Worm (Caenorhabditis elegans) whole organism, L4 larva: ENCODE measurements around the gene hpr-17.

ENCODE experiments used
- F49E8.2 ChIP-seq: sonication (generic microtip); optimal IDR thresholded peaks from 2 replicates; lab custom pipeline; 2016; ENCODE audit warnings: missing compliant biosample characterization, mild to moderate bottlenecking, missing genetic modification characterization, borderline replicate concordance
- T20F7.1 ChIP-seq: fragments of 200-800 bp; sonication (Bioruptor generic); optimal IDR thresholded peaks from 2 replicates; lab custom pipeline; 2018; ENCODE audit warnings: mild to moderate bottlenecking, missing genetic modification characterization, missing compliant biosample characterization
- T26A8.4 ChIP-seq: fragments of 200-800 bp; sonication (Bioruptor generic); IDR thresholded peaks from 2 replicates; pipeline ENCODE4 v1.3.6; 2022; ENCODE audit warnings: missing genetic modification characterization, missing compliant biosample characterization
- Y105C5A.15 ChIP-seq: fragments of 200-800 bp; sonication (Bioruptor generic); IDR thresholded peaks from 2 replicates; pipeline ENCODE4 v1.3.6; 2022; ENCODE audit warnings: missing genetic modification characterization, missing compliant biosample characterization
- Y5F2A.4 ChIP-seq: fragments of 200-800 bp; sonication (Bioruptor generic); optimal IDR thresholded peaks from 2 replicates; lab custom pipeline; 2018; ENCODE audit warnings: mild to moderate bottlenecking, missing genetic modification characterization, missing compliant biosample characterization
- Y75B8A.6 ChIP-seq: fragments of 200-800 bp; sonication (Bioruptor generic); IDR thresholded peaks from 2 replicates; pipeline ENCODE4 v1.3.6; 2022; ENCODE audit warnings: missing genetic modification reagents, missing genetic modification characterization, missing compliant biosample characterization
- aha-1 ChIP-seq: fragments of 150-350 bp; peaks from one replicate; lab custom pipeline; 2014; ENCODE audit warnings: missing biosample characterization, missing genetic modification characterization
- arid-1 ChIP-seq: fragments of 200-800 bp; sonication (Bioruptor generic); conservative IDR thresholded peaks from 2 replicates; pipeline ENCODE4 v1.3.6; 2022; ENCODE audit warnings: missing genetic modification reagents, missing genetic modification characterization, missing compliant biosample characterization
- attf-4 ChIP-seq: sonication (generic microtip); optimal IDR thresholded peaks from 3 replicates; lab custom pipeline; 2017; ENCODE audit warnings: missing biosample characterization, missing genetic modification characterization
- ceh-44 ChIP-seq: fragments of 200-800 bp; sonication (Bioruptor generic); IDR thresholded peaks from 2 replicates; pipeline ENCODE4 v1.3.6; 2022; ENCODE audit warnings: missing genetic modification reagents, missing genetic modification characterization, missing compliant biosample characterization
- ceh-62 ChIP-seq: sonication (generic microtip); optimal IDR thresholded peaks from 2 replicates; lab custom pipeline; 2017; ENCODE audit warnings: missing biosample characterization, missing genetic modification characterization
- ceh-82 ChIP-seq: sonication (generic microtip); optimal IDR thresholded peaks from 2 replicates; lab custom pipeline; 2017; ENCODE audit warnings: missing biosample characterization, missing genetic modification characterization
- ces-1 ChIP-seq: fragments of 150-350 bp; sonication (generic microtip); optimal IDR thresholded peaks from 4 replicates; lab custom pipeline; 2014; ENCODE audit warnings: missing biosample characterization, missing genetic modification reagents, missing genetic modification characterization
- daf-12 ChIP-seq: fragments of 150-350 bp; optimal IDR thresholded peaks from 2 replicates; lab custom pipeline; 2014; ENCODE audit warnings: missing biosample characterization, missing genetic modification reagents, missing genetic modification characterization
- daf-16 ChIP-seq, 3 experiments: sonication (generic microtip); optimal IDR thresholded peaks; 2 replicates each; lab custom pipeline; 2016 to 2017; ENCODE audit warnings: missing genetic modification characterization in 3 of 3, missing genetic modification reagents in 3 of 3, mild to moderate bottlenecking in 2 of 3, missing compliant biosample characterization in 2 of 3, missing biosample characterization in 1 of 3, moderate library complexity in 1 of 3
- daf-19 ChIP-seq: fragments of 200-800 bp; sonication (Bioruptor generic); conservative IDR thresholded peaks from 2 replicates; pipeline ENCODE4 v1.3.6; 2022; ENCODE audit warnings: missing genetic modification characterization, missing compliant biosample characterization
- dmd-6 ChIP-seq: fragments of 200-800 bp; sonication (Bioruptor generic); IDR thresholded peaks from 2 replicates; pipeline ENCODE4 v1.3.6; 2022; ENCODE audit warnings: missing genetic modification reagents, missing genetic modification characterization, missing compliant biosample characterization
- dmd-8 ChIP-seq: fragments of 200-800 bp; sonication (Bioruptor generic); IDR thresholded peaks from 2 replicates; pipeline ENCODE4 v1.3.6; 2022; ENCODE audit warnings: missing genetic modification characterization, missing compliant biosample characterization
- dmd-9 ChIP-seq: fragments of 200-800 bp; sonication (Bioruptor generic); IDR thresholded peaks from 2 replicates; pipeline ENCODE4 v1.3.6; 2022; ENCODE audit warnings: missing genetic modification reagents, missing genetic modification characterization, missing compliant biosample characterization
- dpl-1 ChIP-seq: fragments of 150-350 bp; optimal IDR thresholded peaks from 2 replicates; lab custom pipeline; 2014; ENCODE audit warnings: missing biosample characterization, missing genetic modification reagents, missing genetic modification characterization
- dve-1 ChIP-seq: sonication (generic microtip); optimal IDR thresholded peaks from 2 replicates; lab custom pipeline; 2017; ENCODE audit warnings: antibody characterized with exemption, mild to moderate bottlenecking, missing genetic modification characterization, missing compliant biosample characterization; ENCODE audit not compliant: insufficient read depth
- egl-27 ChIP-seq: sonication (generic microtip); optimal IDR thresholded peaks from 3 replicates; lab custom pipeline; 2017; ENCODE audit warnings: missing biosample characterization, missing genetic modification reagents, missing genetic modification characterization
- egl-43 ChIP-seq: fragments of 200-800 bp; sonication (Bioruptor generic); IDR thresholded peaks from 2 replicates; pipeline ENCODE4 v1.3.6; 2022; ENCODE audit warnings: missing genetic modification reagents, missing genetic modification characterization, missing compliant biosample characterization
- gei-8 ChIP-seq: fragments of 200-800 bp; sonication (Bioruptor generic); optimal IDR thresholded peaks from 2 replicates; lab custom pipeline; 2018; ENCODE audit warnings: mild to moderate bottlenecking, missing genetic modification characterization, missing compliant biosample characterization
- hlh-11 ChIP-seq: fragments of 200-800 bp; sonication (Bioruptor generic); optimal IDR thresholded peaks from 2 replicates; lab custom pipeline; 2018; ENCODE audit warnings: mild to moderate bottlenecking, missing genetic modification characterization, missing compliant biosample characterization
- hmg-1.1 ChIP-seq: fragments of 200-800 bp; sonication (Bioruptor generic); IDR thresholded peaks from 2 replicates; pipeline ENCODE4 v1.3.6; 2022; ENCODE audit warnings: missing genetic modification reagents, missing genetic modification characterization, missing compliant biosample characterization
- lin-13 ChIP-seq: fragments of 150-350 bp; optimal IDR thresholded peaks from 2 replicates; lab custom pipeline; 2014; ENCODE audit warnings: missing biosample characterization, missing genetic modification reagents, missing genetic modification characterization
- lin-29 ChIP-seq: fragments of 200-800 bp; sonication (Bioruptor generic); IDR thresholded peaks from 2 replicates; pipeline ENCODE4 v1.3.6; 2022; ENCODE audit warnings: missing genetic modification reagents, missing genetic modification characterization, missing compliant biosample characterization
- lin-38 ChIP-seq: fragments of 200-800 bp; sonication (Bioruptor generic); IDR thresholded peaks from 2 replicates; pipeline ENCODE4 v1.3.6; 2022; ENCODE audit warnings: missing genetic modification reagents, missing genetic modification characterization, missing compliant biosample characterization
- lir-3 ChIP-seq: sonication (generic microtip); optimal IDR thresholded peaks from 2 replicates; lab custom pipeline; 2016; ENCODE audit warnings: mild to moderate bottlenecking, missing genetic modification characterization, missing compliant biosample characterization
- lsy-2 ChIP-seq, 2 experiments: fragments of 150-350 bp in 1 of 2; sonication (generic microtip) in 1 of 2; optimal IDR thresholded peaks; 2 replicates each; lab custom pipeline; 2014 to 2017; ENCODE audit warnings: missing biosample characterization in 2 of 2, missing genetic modification characterization in 2 of 2
- madf-9 ChIP-seq: fragments of 200-800 bp; sonication (Bioruptor generic); conservative IDR thresholded peaks from 2 replicates; pipeline ENCODE4 v1.3.6; 2022; ENCODE audit warnings: missing genetic modification reagents, missing genetic modification characterization, missing compliant biosample characterization
- mdt-29 ChIP-seq: fragments of 200-800 bp; sonication (Bioruptor generic); IDR thresholded peaks from 2 replicates; pipeline ENCODE4 v1.3.6; 2022; ENCODE audit warnings: missing genetic modification reagents, missing genetic modification characterization, missing compliant biosample characterization
- mep-1 ChIP-seq: fragments of 150-350 bp; sonication (generic microtip); optimal IDR thresholded peaks from 3 replicates; lab custom pipeline; 2014; ENCODE audit warnings: missing biosample characterization, missing genetic modification characterization
- mxl-2 ChIP-seq: fragments of 200-800 bp; sonication (Bioruptor generic); conservative IDR thresholded peaks from 2 replicates; pipeline ENCODE4 v1.3.6; 2022; ENCODE audit warnings: missing genetic modification reagents, missing genetic modification characterization, missing compliant biosample characterization
- mxl-3 ChIP-seq: fragments of 200-800 bp; sonication (Bioruptor generic); optimal IDR thresholded peaks from 2 replicates; lab custom pipeline; 2018; ENCODE audit warnings: mild to moderate bottlenecking, missing genetic modification characterization, missing compliant biosample characterization
- nhr-10 ChIP-seq: fragments of 150-350 bp; optimal IDR thresholded peaks from 2 replicates; lab custom pipeline; 2014; ENCODE audit warnings: missing biosample characterization, missing genetic modification characterization
- nhr-237 ChIP-seq: sonication (generic microtip); optimal IDR thresholded peaks from 2 replicates; lab custom pipeline; 2017; ENCODE audit warnings: missing biosample characterization, missing genetic modification characterization
- nhr-25 ChIP-seq: sonication (generic microtip); optimal IDR thresholded peaks from 2 replicates; lab custom pipeline; 2017; ENCODE audit warnings: missing genetic modification characterization, mild to moderate bottlenecking, missing compliant biosample characterization, antibody characterized with exemption, moderate library complexity, borderline replicate concordance; ENCODE audit not compliant: insufficient read depth
- nhr-42 ChIP-seq: fragments of 200-800 bp; sonication (Bioruptor generic); IDR thresholded peaks from 2 replicates; pipeline ENCODE4 v1.3.6; 2022; ENCODE audit warnings: missing genetic modification characterization, missing compliant biosample characterization
- nhr-76 ChIP-seq: fragments of 150-350 bp; optimal IDR thresholded peaks from 2 replicates; lab custom pipeline; 2014; ENCODE audit warnings: missing biosample characterization, missing genetic modification characterization
- pha-4 ChIP-seq, 2 experiments: fragments of 150-350 bp in 1 of 2; fragments of 200-800 bp in 1 of 2; sonication (Bioruptor generic) in 1 of 2; IDR thresholded peaks in 1 of 2; optimal IDR thresholded peaks in 1 of 2; 2 replicates each; pipeline versions ENCODE4 v1.3.6 to Lab custom; 2014 to 2022; ENCODE audit warnings: missing genetic modification characterization in 2 of 2, missing genetic modification reagents in 2 of 2, missing biosample characterization in 1 of 2, missing compliant biosample characterization in 1 of 2
- pqm-1 ChIP-seq: sonication (generic microtip); optimal IDR thresholded peaks from 2 replicates; lab custom pipeline; 2017; ENCODE audit warnings: missing biosample characterization, missing genetic modification characterization
- saeg-2 ChIP-seq: fragments of 200-800 bp; sonication (Bioruptor generic); IDR thresholded peaks from 2 replicates; pipeline ENCODE4 v1.3.6; 2022; ENCODE audit warnings: missing genetic modification reagents, missing genetic modification characterization, missing compliant biosample characterization
- snpc-4 ChIP-seq: fragments of 150-350 bp; optimal IDR thresholded peaks from 2 replicates; lab custom pipeline; 2014; ENCODE audit warnings: missing biosample characterization, missing genetic modification characterization
- spr-1 ChIP-seq: sonication (generic microtip); optimal IDR thresholded peaks from 2 replicates; lab custom pipeline; 2016; ENCODE audit warnings: mild to moderate bottlenecking, missing genetic modification characterization, missing compliant biosample characterization
- tra-1 ChIP-seq: fragments of 200-800 bp; sonication (Bioruptor generic); IDR thresholded peaks from 2 replicates; pipeline ENCODE4 v1.3.6; 2022; ENCODE audit warnings: missing genetic modification reagents, missing genetic modification characterization, missing compliant biosample characterization
- zfp-3 ChIP-seq: fragments of 200-800 bp; sonication (Bioruptor generic); conservative IDR thresholded peaks from 2 replicates; pipeline ENCODE4 v1.3.6; 2022; ENCODE audit warnings: missing genetic modification reagents, missing genetic modification characterization, missing compliant biosample characterization
- zip-11 ChIP-seq: fragments of 200-800 bp; sonication (Bioruptor generic); IDR thresholded peaks from 2 replicates; pipeline ENCODE4 v1.3.6; 2022; ENCODE audit warnings: missing genetic modification characterization, missing compliant biosample characterization
- ztf-11 ChIP-seq: fragments of 150-350 bp; optimal IDR thresholded peaks from 2 replicates; lab custom pipeline; 2014; ENCODE audit warnings: missing biosample characterization, missing genetic modification characterization

The hpr-17 gene

ce11 chrII:13165683-13166259 lies 8.9 kb upstream of the hpr-17 start, which contains the start of gene moe-3 (continued):
- TF ChIP-seq dve-1 (tag; lab: Kevin White, UChicago) (peak; percentile 68), nhr-42 (no peak), Y5F2A.4 (GFP tag; lab: Kevin White, UChicago) (no peak), ceh-82 (no peak), tra-1 (GFP tag; lab: Robert Waterston, UW) (no peak), arid-1 (no peak), nhr-76 (tag; lab: Kevin White, UChicago) (no peak), lin-13 (GFP tag; lab: Kevin White, UChicago) (no peak), Y105C5A.15 (no peak), snpc-4 (tag; lab: Kevin White, UChicago) (no peak), daf-19 (GFP tag; lab: Robert Waterston, UW) (no peak), dmd-8 (no peak), daf-12 (no peak), gei-8 (GFP tag; lab: Kevin White, UChicago) (no peak), nhr-10 (tag; lab: Kevin White, UChicago) (no peak), ceh-44 (GFP tag; lab: Robert Waterston, UW) (no peak), spr-1 (no peak), egl-43 (no peak), lsy-2 (tag; optimal IDR thresholded peaks at IDR 0.05; lab: Kevin White, UChicago) (no peak), nhr-237 (tag; lab: Kevin White, UChicago) (no peak), ceh-62 (tag; lab: Kevin White, UChicago) (no peak), T26A8.4 (GFP tag; lab: Robert Waterston, UW) (no peak), Y75B8A.6 (no peak), aha-1 (tag; lab: Kevin White, UChicago) (peak; percentile 53), attf-4 (tag; lab: Kevin White, UChicago) (no peak), nhr-25 (tag; lab: Kevin White, UChicago) (no peak), dmd-6 (GFP tag; lab: Robert Waterston, UW) (peak; percentile 82), madf-9 (GFP tag; lab: Robert Waterston, UW) (no peak), dpl-1 (GFP tag; lab: Kevin White, UChicago) (no peak), lin-38 (GFP tag; lab: Robert Waterston, UW) (no peak), pha-4 (GFP tag; IDR thresholded peaks at IDR 0.05; lab: Robert Waterston, UW) (no peak), pha-4 (tag; optimal IDR thresholded peaks at IDR 0.05; lab: Kevin White, UChicago) (no peak), mxl-3 (GFP tag; lab: Kevin White, UChicago) (no peak), hmg-1.1 (GFP tag; lab: Robert Waterston, UW) (no peak), F49E8.2 (tag; lab: Kevin White, UChicago) (no peak), T20F7.1 (GFP tag; lab: Kevin White, UChicago) (no peak), hlh-11 (peak; percentile 87), daf-16 (GFP tag; optimal IDR thresholded peaks at IDR 0.05; lab: Kevin White, UChicago) (no peak), daf-16 (tag; optimal IDR thresholded peaks at IDR 0.05; lab: Kevin White, UChicago) (peak; percentile 63), dmd-9 (GFP tag; lab: Robert Waterston, UW) (no peak), ztf-11 (tag; lab: Kevin White, UChicago) (no peak), saeg-2 (GFP tag; lab: Robert Waterston, UW) (no peak), ces-1 (GFP tag; lab: Kevin White, UChicago) (no peak), lin-29 (GFP tag; lab: Robert Waterston, UW) (no peak), pqm-1 (no peak), mep-1 (tag; lab: Kevin White, UChicago) (peak; percentile 15), lir-3 (tag; lab: Kevin White, UChicago) (no peak), mdt-29 (GFP tag; lab: Robert Waterston, UW) (no peak), zip-11 (GFP tag; lab: Robert Waterston, UW) (no peak), zfp-3 (GFP tag; lab: Robert Waterston, UW) (no peak), egl-27 (no peak), mxl-2 (no peak)
